Worm (Caenorhabditis elegans) whole organism, mixed stage, embryonic: ENCODE measurements around the gene D1054.1.

ENCODE experiments used
- nhr-237 ChIP-seq: fragments of 150-350 bp; optimal IDR thresholded peaks from 2 replicates; lab custom pipeline; 2014; ENCODE audit warnings: missing biosample characterization, missing genetic modification characterization
- nhr-76 ChIP-seq: sonication (generic microtip); optimal IDR thresholded peaks from 2 replicates; lab custom pipeline; 2017; ENCODE audit warnings: missing biosample characterization, missing genetic modification characterization
- pha-4 ChIP-seq: fragments of 150-350 bp; optimal IDR thresholded peaks from 2 replicates; lab custom pipeline; 2018; ENCODE audit warnings: missing biosample characterization, missing genetic modification reagents, missing genetic modification characterization
- unc-62 ChIP-seq: fragments of 150-350 bp; optimal IDR thresholded peaks from 2 replicates; lab custom pipeline; 2014; ENCODE audit warnings: missing biosample characterization, missing genetic modification reagents, missing genetic modification characterization
- ztf-11 ChIP-seq: fragments of 150-350 bp; optimal IDR thresholded peaks from 2 replicates; lab custom pipeline; 2014; ENCODE audit warnings: missing biosample characterization, missing genetic modification characterization

ce11 chrV:10723181-10723580 is 46.8 kb downstream of the D1054.1 start:
- TF ChIP-seq pha-4 = no peak
- TF ChIP-seq nhr-237 = no peak
- no peak for TF ChIP-seq ztf-11 (tag; lab: Kevin White, UChicago)
- no peak for TF ChIP-seq nhr-76 (tag; lab: Kevin White, UChicago)
- TF ChIP-seq unc-62 (GFP tag; lab: Kevin White, UChicago) = no peak
